Worm (Caenorhabditis elegans) whole organism, early embryonic: Measurements from ENCODE around the gene ints-13.

Experiments
- B0310.2 ChIP-seq: sonication (generic microtip); optimal IDR thresholded peaks from 2 replicates; lab custom pipeline; 2016; ENCODE audit warnings: mild to moderate bottlenecking, missing genetic modification characterization, missing compliant biosample characterization
- F13C5.2 ChIP-seq: sonication (generic microtip); optimal IDR thresholded peaks from 2 replicates; lab custom pipeline; 2017; ENCODE audit warnings: mild to moderate bottlenecking, missing genetic modification characterization, inconsistent platforms, missing compliant biosample characterization
- aly-1 ChIP-seq: sonication (generic microtip); optimal IDR thresholded peaks from 2 replicates; lab custom pipeline; 2016; ENCODE audit warnings: missing genetic modification characterization, missing compliant biosample characterization
- ama-1 ChIP-seq: fragments of 150-350 bp; optimal IDR thresholded peaks from 2 replicates; lab custom pipeline; 2014
- ceh-36 ChIP-seq: sonication (generic microtip); optimal IDR thresholded peaks from 2 replicates; lab custom pipeline; 2016; ENCODE audit warnings: missing genetic modification characterization, inconsistent platforms, missing compliant biosample characterization
- ets-7 ChIP-seq: sonication (generic microtip); optimal IDR thresholded peaks from 2 replicates; lab custom pipeline; 2016; ENCODE audit warnings: missing genotype, missing genetic modification characterization, missing compliant biosample characterization
- flt-1 ChIP-seq: fragments of 200-800 bp; sonication (Bioruptor generic); IDR thresholded peaks from 2 replicates; pipeline ENCODE4 v1.3.6; 2022; ENCODE audit warnings: missing genetic modification characterization, missing compliant biosample characterization
- hmbx-1 ChIP-seq: sonication (generic microtip); optimal IDR thresholded peaks from 2 replicates; lab custom pipeline; 2016; ENCODE audit warnings: mild to moderate bottlenecking, missing genetic modification characterization, missing compliant biosample characterization
- pes-1 ChIP-seq: fragments of 200-800 bp; sonication (Bioruptor generic); IDR thresholded peaks from 2 replicates; pipeline ENCODE4 v1.3.6; 2022; ENCODE audit warnings: missing genetic modification reagents, missing genetic modification characterization, missing compliant biosample characterization
- scrt-1 ChIP-seq: fragments of 200-800 bp; sonication (Bioruptor generic); IDR thresholded peaks from 2 replicates; pipeline ENCODE4 v1.3.6; 2022; ENCODE audit warnings: missing genetic modification characterization, missing compliant biosample characterization
- tbx-37 ChIP-seq: fragments of 200-800 bp; sonication (Bioruptor generic); conservative IDR thresholded peaks from 2 replicates; pipeline ENCODE4 v1.3.6; 2022; ENCODE audit warnings: missing genetic modification reagents, missing genetic modification characterization, missing compliant biosample characterization
- tra-4 ChIP-seq: sonication (generic microtip); optimal IDR thresholded peaks from 2 replicates; lab custom pipeline; 2017; ENCODE audit warnings: missing genetic modification characterization, missing compliant biosample characterization

DNA sequence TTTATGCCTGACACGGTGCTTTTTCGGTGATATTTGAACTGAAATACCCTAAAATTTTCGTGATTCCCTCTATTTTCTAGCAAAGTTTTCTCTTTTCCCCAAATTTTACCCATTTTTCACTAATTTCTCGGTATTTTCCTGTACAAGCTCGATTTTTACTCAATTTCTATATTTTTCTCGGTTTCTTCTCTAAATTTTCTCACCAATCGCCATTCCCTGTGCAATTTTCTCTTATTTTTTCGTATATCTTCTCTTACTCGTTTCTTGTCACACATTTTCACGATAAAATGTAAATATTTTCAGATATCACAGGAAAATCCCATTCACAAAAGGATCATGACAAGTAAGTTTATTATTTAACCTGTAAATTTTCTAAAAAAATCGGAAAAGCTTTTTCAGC, 42.8 kb downstream of the ints-13 start, which contains the start of gene csn-3:
- TF ChIP-seq ama-1 = no peak
- no peak for TF ChIP-seq F13C5.2 (tag; lab: Kevin White, UChicago)
- no peak for TF ChIP-seq hmbx-1 (tag; lab: Kevin White, UChicago)
- no peak for TF ChIP-seq pes-1 (GFP tag; lab: Robert Waterston, UW)
- no peak for TF ChIP-seq tra-4 (tag; lab: Kevin White, UChicago)
- TF ChIP-seq B0310.2 (tag; lab: Kevin White, UChicago) = no peak
- no peak for TF ChIP-seq ets-7 (tag; lab: Kevin White, UChicago)
- TF ChIP-seq tbx-37 (GFP tag; lab: Robert Waterston, UW) = no peak
- TF ChIP-seq flt-1 = no peak
- TF ChIP-seq aly-1 (tag; lab: Kevin White, UChicago) = no peak
- TF ChIP-seq ceh-36 (tag; lab: Kevin White, UChicago) = no peak
- no peak for TF ChIP-seq scrt-1 (GFP tag; lab: Robert Waterston, UW)
